Worm (Caenorhabditis elegans) whole organism, L3 larva: ENCODE data around the gene ZK688.5.

Experiments
- R02D3.7 ChIP-seq: fragments of 150-350 bp; optimal IDR thresholded peaks from 2 replicates; lab custom pipeline; 2014; ENCODE audit warnings: missing biosample characterization, missing genetic modification characterization
- ZK546.5 ChIP-seq: sonication (generic microtip); optimal IDR thresholded peaks from 2 replicates; lab custom pipeline; 2017; ENCODE audit warnings: missing biosample characterization, missing genetic modification characterization
- aly-2 ChIP-seq: fragments of 150-350 bp; optimal IDR thresholded peaks from 2 replicates; lab custom pipeline; 2014; ENCODE audit warnings: missing biosample characterization, missing genetic modification characterization
- ama-1 ChIP-seq: fragments of 150-350 bp; optimal IDR thresholded peaks from 2 replicates; lab custom pipeline; 2018
- ceh-16 ChIP-seq: sonication (generic microtip); optimal IDR thresholded peaks from 2 replicates; lab custom pipeline; 2017; ENCODE audit warnings: missing biosample characterization, missing genetic modification characterization
- ceh-28 ChIP-seq: fragments of 150-350 bp; optimal IDR thresholded peaks from 2 replicates; lab custom pipeline; 2014; ENCODE audit warnings: missing biosample characterization, missing genetic modification reagents, missing genetic modification characterization
- ceh-82 ChIP-seq: fragments of 150-350 bp; optimal IDR thresholded peaks from 2 replicates; lab custom pipeline; 2014; ENCODE audit warnings: missing biosample characterization, missing genetic modification characterization
- ceh-9 ChIP-seq: sonication (generic microtip); optimal IDR thresholded peaks from 2 replicates; lab custom pipeline; 2018; ENCODE audit warnings: missing biosample characterization, missing genetic modification characterization
- daf-12 ChIP-seq: fragments of 150-350 bp; optimal IDR thresholded peaks from 2 replicates; lab custom pipeline; 2014; ENCODE audit warnings: missing biosample characterization, missing genetic modification reagents, missing genetic modification characterization
- egl-27 ChIP-seq: sonication (generic microtip); optimal IDR thresholded peaks from 4 replicates; lab custom pipeline; 2017; ENCODE audit warnings: missing biosample characterization, missing genetic modification reagents, missing genetic modification characterization
- egl-5 ChIP-seq: fragments of 150-350 bp; optimal IDR thresholded peaks from 2 replicates; lab custom pipeline; 2017; ENCODE audit warnings: missing biosample characterization, missing genetic modification reagents, missing genetic modification characterization, inconsistent platforms
- elt-1 ChIP-seq: fragments of 150-350 bp; optimal IDR thresholded peaks from 2 replicates; lab custom pipeline; 2014; ENCODE audit warnings: missing biosample characterization, missing genetic modification characterization
- elt-2 ChIP-seq: sonication (generic microtip); optimal IDR thresholded peaks from 2 replicates; lab custom pipeline; 2016; ENCODE audit warnings: missing genetic modification reagents, mild to moderate bottlenecking, missing genetic modification characterization, missing compliant biosample characterization
- elt-3 ChIP-seq, 3 experiments: fragments of 150-350 bp in 1 of 3; sonication (generic microtip) in 2 of 3; optimal IDR thresholded peaks; 2 replicates in 2 of 3; 4 replicates in 1 of 3; lab custom pipeline; 2014 to 2017; ENCODE audit warnings: missing biosample characterization in 3 of 3, missing genetic modification characterization in 3 of 3
- eor-1 ChIP-seq, 2 experiments: fragments of 150-350 bp; optimal IDR thresholded peaks; 2 replicates each; lab custom pipeline; 2014 to 2018; ENCODE audit warnings: missing biosample characterization in 2 of 2, missing genetic modification characterization in 2 of 2
- fkh-10 ChIP-seq: sonication (generic microtip); optimal IDR thresholded peaks from 2 replicates; lab custom pipeline; 2017; ENCODE audit warnings: missing biosample characterization, missing genetic modification reagents, missing genetic modification characterization
- fkh-2 ChIP-seq: fragments of 150-350 bp; optimal IDR thresholded peaks from 2 replicates; lab custom pipeline; 2014; ENCODE audit warnings: missing biosample characterization, missing genetic modification reagents, missing genetic modification characterization
- fos-1 ChIP-seq: fragments of 150-350 bp; optimal IDR thresholded peaks from 2 replicates; lab custom pipeline; 2014; ENCODE audit warnings: missing biosample characterization, missing genetic modification characterization
- hmg-11 ChIP-seq: sonication (generic microtip); optimal IDR thresholded peaks from 2 replicates; lab custom pipeline; 2016; ENCODE audit warnings: missing genetic modification characterization, missing compliant biosample characterization
- jun-1 ChIP-seq: fragments of 150-350 bp; optimal IDR thresholded peaks from 2 replicates; lab custom pipeline; 2014; ENCODE audit warnings: missing biosample characterization, missing genetic modification reagents, missing genetic modification characterization
- lin-15B ChIP-seq: fragments of 150-350 bp; optimal IDR thresholded peaks from 2 replicates; lab custom pipeline; 2014; ENCODE audit warnings: missing biosample characterization, missing genetic modification characterization
- lin-39 ChIP-seq: fragments of 150-350 bp; optimal IDR thresholded peaks from 2 replicates; lab custom pipeline; 2018; ENCODE audit warnings: missing biosample characterization, missing genetic modification reagents, missing genetic modification characterization
- lsy-12 ChIP-seq: sonication (generic microtip); optimal IDR thresholded peaks from 2 replicates; lab custom pipeline; 2016; ENCODE audit warnings: mild to moderate bottlenecking, missing genetic modification characterization, missing compliant biosample characterization
- mdl-1 ChIP-seq: fragments of 150-350 bp; optimal IDR thresholded peaks from 2 replicates; lab custom pipeline; 2014; ENCODE audit warnings: missing biosample characterization, missing genetic modification characterization
- mml-1 ChIP-seq: fragments of 150-350 bp; sonication (generic microtip); optimal IDR thresholded peaks from 3 replicates; lab custom pipeline; 2014; ENCODE audit warnings: missing biosample characterization, missing genetic modification characterization
- nfya-1 ChIP-seq: sonication (generic microtip); optimal IDR thresholded peaks from 2 replicates; lab custom pipeline; 2017; ENCODE audit warnings: missing genetic modification characterization, mild to moderate bottlenecking, missing compliant biosample characterization, antibody characterized with exemption, moderate library complexity; ENCODE audit not compliant: insufficient read depth
- nhr-11 ChIP-seq: fragments of 150-350 bp; optimal IDR thresholded peaks from 2 replicates; lab custom pipeline; 2014; ENCODE audit warnings: missing biosample characterization, missing genetic modification characterization
- nhr-12 ChIP-seq: fragments of 150-350 bp; optimal IDR thresholded peaks from 2 replicates; lab custom pipeline; 2014; ENCODE audit warnings: missing biosample characterization, missing genetic modification characterization
- nhr-23 ChIP-seq: fragments of 150-350 bp; optimal IDR thresholded peaks from 2 replicates; lab custom pipeline; 2014; ENCODE audit warnings: missing biosample characterization, missing genetic modification reagents, missing genetic modification characterization
- nhr-237 ChIP-seq: fragments of 150-350 bp; optimal IDR thresholded peaks from 2 replicates; lab custom pipeline; 2014; ENCODE audit warnings: missing biosample characterization, missing genetic modification characterization
- nhr-25 ChIP-seq: sonication (generic microtip); optimal IDR thresholded peaks from 2 replicates; lab custom pipeline; 2017; ENCODE audit warnings: missing biosample characterization, missing genetic modification characterization
- nhr-28 ChIP-seq: fragments of 150-350 bp; optimal IDR thresholded peaks from 2 replicates; lab custom pipeline; 2014; ENCODE audit warnings: missing biosample characterization, missing genetic modification characterization
- nhr-43 ChIP-seq: sonication (generic microtip); optimal IDR thresholded peaks from 2 replicates; lab custom pipeline; 2016; ENCODE audit warnings: mild to moderate bottlenecking, missing genetic modification characterization, missing compliant biosample characterization; ENCODE audit not compliant: poor library complexity, severe bottlenecking
- nhr-67 ChIP-seq: fragments of 150-350 bp; optimal IDR thresholded peaks from 2 replicates; lab custom pipeline; 2014; ENCODE audit warnings: missing biosample characterization, missing genetic modification characterization
- nhr-76 ChIP-seq: fragments of 150-350 bp; sonication (generic microtip); optimal IDR thresholded peaks from 5 replicates; lab custom pipeline; 2014; ENCODE audit warnings: missing biosample characterization, missing genetic modification characterization
- nhr-77 ChIP-seq: fragments of 150-350 bp; optimal IDR thresholded peaks from 2 replicates; lab custom pipeline; 2014; ENCODE audit warnings: missing biosample characterization, missing genetic modification characterization
- pha-4 ChIP-seq: fragments of 150-350 bp; optimal IDR thresholded peaks from 2 replicates; lab custom pipeline; 2014; ENCODE audit warnings: missing biosample characterization, missing genetic modification reagents, missing genetic modification characterization
- pqm-1 ChIP-seq: fragments of 150-350 bp; optimal IDR thresholded peaks from 2 replicates; lab custom pipeline; 2017; ENCODE audit warnings: missing biosample characterization, missing genetic modification characterization, inconsistent platforms
- sea-2 ChIP-seq: fragments of 150-350 bp; sonication (generic microtip); optimal IDR thresholded peaks from 4 replicates; lab custom pipeline; 2014; ENCODE audit warnings: missing biosample characterization, missing genetic modification reagents, missing genetic modification characterization
- skn-1 ChIP-seq: fragments of 150-350 bp; optimal IDR thresholded peaks from 2 replicates; lab custom pipeline; 2014; ENCODE audit warnings: missing biosample characterization, missing genetic modification characterization
- snpc-4 ChIP-seq: fragments of 150-350 bp; optimal IDR thresholded peaks from 2 replicates; lab custom pipeline; 2014; ENCODE audit warnings: missing biosample characterization, missing genetic modification characterization
- tbx-2 ChIP-seq: sonication (generic microtip); optimal IDR thresholded peaks from 2 replicates; lab custom pipeline; 2016; ENCODE audit warnings: mild to moderate bottlenecking, missing genetic modification characterization, missing compliant biosample characterization
- unc-62 ChIP-seq: fragments of 150-350 bp; sonication (generic microtip); optimal IDR thresholded peaks from 4 replicates; lab custom pipeline; 2014; ENCODE audit warnings: missing biosample characterization, missing genetic modification reagents, missing genetic modification characterization
- zag-1 ChIP-seq: fragments of 150-350 bp; optimal IDR thresholded peaks from 2 replicates; lab custom pipeline; 2014; ENCODE audit warnings: missing biosample characterization, missing genetic modification characterization
- ztf-11 ChIP-seq: fragments of 150-350 bp; optimal IDR thresholded peaks from 2 replicates; lab custom pipeline; 2014; ENCODE audit warnings: missing biosample characterization, missing genetic modification characterization
- ztf-4 ChIP-seq: fragments of 150-350 bp; optimal IDR thresholded peaks from 2 replicates; lab custom pipeline; 2014; ENCODE audit warnings: missing biosample characterization, missing genetic modification characterization

Gene ZK688.5

DNA sequence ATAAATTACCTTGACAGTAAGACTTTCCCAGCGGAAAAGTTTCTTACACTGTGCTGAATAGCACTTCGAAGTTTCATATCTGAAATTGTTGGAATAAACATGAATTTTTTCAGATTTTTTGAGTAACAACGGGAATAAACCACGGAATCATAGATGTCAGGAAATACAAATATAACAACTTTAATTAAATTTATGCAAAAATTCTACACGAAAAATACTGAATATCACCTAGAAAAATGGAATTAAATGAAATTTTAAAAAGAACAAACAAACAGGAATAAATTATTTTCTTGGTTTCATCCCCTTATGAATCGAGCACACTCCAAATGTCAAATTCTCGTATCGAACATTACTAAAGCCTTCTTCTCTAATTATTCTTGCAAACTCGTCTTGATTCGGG is 34.3 kb downstream of the ZK688.5 start, which contains the start of gene tag-307:
TSS of gene tag-307 (minus strand) at position 101 of the 400 bp plus-strand sequence.
- TF ChIP-seq nhr-25 (tag; lab: Kevin White, UChicago) (no peak), ama-1 (lab: Kevin White, UChicago) (no peak), ztf-4 (tag; lab: Kevin White, UChicago) (no peak), nhr-28 (no peak), elt-3 (tag; optimal IDR thresholded peaks at IDR 0.05; lab: Kevin White, UChicago) (no peak), lin-15B (tag; lab: Kevin White, UChicago) (no peak), eor-1 (tag; optimal IDR thresholded peaks at IDR 0.05; lab: Kevin White, UChicago) (no peak), tbx-2 (tag; lab: Kevin White, UChicago) (no peak), zag-1 (tag; lab: Kevin White, UChicago) (no peak), hmg-11 (no peak), skn-1 (tag; lab: Kevin White, UChicago) (no peak)

DNA sequence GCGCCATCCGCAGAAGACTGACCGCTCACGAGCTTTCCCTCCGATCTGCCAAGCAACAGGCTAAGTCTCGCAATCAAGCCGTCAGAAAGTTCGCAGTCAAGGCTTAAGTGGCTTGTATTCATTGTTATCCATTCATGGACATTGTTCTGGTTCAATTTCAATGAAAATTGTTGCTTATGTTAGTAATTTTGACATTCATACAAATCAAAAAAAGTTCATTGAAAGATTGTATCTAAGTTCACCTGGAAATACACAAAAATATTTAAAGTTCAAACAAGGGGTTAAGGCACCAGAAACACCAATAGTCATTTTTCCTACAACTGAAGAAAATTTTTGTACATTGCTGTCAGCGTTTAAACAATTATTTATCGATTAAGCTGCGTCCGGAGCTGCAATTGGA is 36.0 kb downstream of the ZK688.5 start:
- TF ChIP-seq ceh-9 (tag; lab: Kevin White, UChicago) = no peak
- no peak for TF ChIP-seq fkh-10
- TF ChIP-seq R02D3.7 = no peak
- no peak for TF ChIP-seq ztf-11 (tag; lab: Kevin White, UChicago)
- no peak for TF ChIP-seq pqm-1
- TF ChIP-seq elt-3 (tag; optimal IDR thresholded peaks at IDR 0.05; lab: Kevin White, UChicago) = no peak
- no peak for TF ChIP-seq aly-2 (tag; lab: Kevin White, UChicago)

DNA sequence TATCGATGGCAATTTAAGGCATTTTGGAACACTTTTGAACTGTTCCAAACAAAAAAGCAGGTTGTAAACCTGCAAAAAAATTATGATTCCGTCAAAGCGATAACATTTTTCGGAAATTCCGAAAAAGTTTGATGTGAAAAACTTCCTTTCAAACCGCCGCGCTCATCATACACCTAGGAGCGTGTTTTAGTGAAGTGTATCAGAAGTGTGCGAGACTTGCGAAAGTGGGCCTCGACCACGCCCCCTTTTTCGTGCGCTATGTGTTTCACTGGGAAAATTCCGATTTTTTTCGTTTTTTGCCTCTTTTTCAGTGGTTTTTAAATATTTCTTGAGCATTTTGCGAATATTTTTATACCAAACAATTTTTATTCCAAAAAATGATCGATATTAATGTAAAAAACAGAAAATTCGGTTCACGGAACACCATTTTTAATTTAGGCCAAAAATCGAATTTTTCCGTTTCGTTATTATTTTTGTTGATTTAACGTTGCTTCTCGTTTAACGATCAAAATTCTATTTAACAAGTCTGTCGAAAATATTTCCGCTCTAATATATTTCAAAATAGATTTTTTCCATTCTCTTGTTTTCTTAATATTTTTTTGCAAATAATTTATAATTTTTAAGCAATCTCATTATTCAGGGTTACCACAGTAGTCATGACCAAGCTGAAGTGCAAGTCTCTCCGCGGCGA is 36.8 kb downstream of the ZK688.5 start, which contains the start of gene rpl-35:
TSS of gene rpl-35 (plus strand) at position 641 of the 691 bp plus-strand sequence.
- TF ChIP-seq ZK546.5 (tag; lab: Kevin White, UChicago) (peak; percentile 79), lin-15B (tag; lab: Kevin White, UChicago) (peak; percentile 100), mml-1 (no peak), ceh-9 (tag; lab: Kevin White, UChicago) (no peak), fkh-2 (tag; lab: Kevin White, UChicago) (no peak), nhr-237 (tag; lab: Kevin White, UChicago) (peak; percentile 48), lsy-12 (tag; lab: Kevin White, UChicago) (peak; percentile 100), nhr-43 (peak; percentile 99), ceh-82 (tag; lab: Kevin White, UChicago) (peak; percentile 99), lin-39 (tag; lab: Kevin White, UChicago) (peak; percentile 99), unc-62 (GFP tag; lab: Kevin White, UChicago) (peak; percentile 99), daf-12 (tag; lab: Kevin White, UChicago) (peak; percentile 91), nhr-28 (peak; percentile 86), jun-1 (peak; percentile 99), aly-2 (tag; lab: Kevin White, UChicago) (peak; percentile 95), sea-2 (GFP tag; lab: Kevin White, UChicago) (peak; percentile 47), nhr-25 (tag; lab: Kevin White, UChicago) (peak; percentile 100), nhr-67 (peak; percentile 26), elt-1 (peak; percentile 96), nhr-76 (tag; lab: Kevin White, UChicago) (peak; percentile 92), nhr-11 (tag; lab: Kevin White, UChicago) (peak; percentile 99), egl-5 (tag; lab: Kevin White, UChicago) (peak; percentile 97), R02D3.7 (peak; percentile 97), pqm-1 (peak; percentile 98), snpc-4 (peak; percentile 96), tbx-2 (tag; lab: Kevin White, UChicago) (peak; percentile 97), hmg-11 (peak; percentile 95), fkh-10 (peak; percentile 99), ztf-4 (tag; lab: Kevin White, UChicago) (peak; percentile 94), skn-1 (tag; lab: Kevin White, UChicago) (peak; percentile 97), ceh-28 (tag; lab: Kevin White, UChicago) (peak; percentile 97), nhr-12 (no peak), nhr-23 (tag; lab: Kevin White, UChicago) (peak; percentile 100), ztf-11 (tag; lab: Kevin White, UChicago) (no peak), ceh-16 (tag; lab: Kevin White, UChicago) (peak; percentile 82), nhr-77 (tag; lab: Kevin White, UChicago) (peak; percentile 96), fos-1 (tag; lab: Kevin White, UChicago) (peak; percentile 97), pha-4 (peak; percentile 100), nfya-1 (tag; lab: Kevin White, UChicago) (peak; percentile 99), elt-3 (tag; optimal IDR thresholded peaks at IDR 0.05; lab: Kevin White, UChicago) (peak; percentile 83 to 98 (median 90)), eor-1 (tag; optimal IDR thresholded peaks at IDR 0.05; lab: Kevin White, UChicago) (no peak), zag-1 (tag; lab: Kevin White, UChicago) (peak; percentile 93), mdl-1 (peak; percentile 79), egl-27 (peak; percentile 96), elt-2 (tag; lab: Kevin White, UChicago) (peak; percentile 97)
